Fruit fly (Drosophila melanogaster): ENCODE results near the gene CG32017.
A peak's percentile ranks its signal among the peaks of the same experiment; 100 is the strongest.

The CG32017 gene

dm6 chr4:1112867-1113769, 48.8 kb downstream of the CG32017 start (continued):
- TF ChIP-seq CG18599 (GFP tag; optimal IDR thresholded peaks at IDR 0.05), result no peak
- no peak; the same call in 1 of the 2 replicates for TF ChIP-seq ssp (GFP tag; IDR thresholded peaks at IDR 0.05)
- peak; percentile 96 for TF ChIP-seq Xbp1 (GFP tag; optimal IDR thresholded peaks at IDR 0.05)
- TF ChIP-seq Ets65A (GFP tag), result peak; percentile 99
- TF ChIP-seq CG11560 (tag; IDR thresholded peaks at IDR 0.05), result no peak
- TF ChIP-seq mld (GFP tag; IDR thresholded peaks at IDR 0.05; ENCODE audit: partially characterized antibody), result no peak
- no peak for TF ChIP-seq hth (optimal IDR thresholded peaks at IDR 0.05)
- TF ChIP-seq kni (GFP tag; optimal IDR thresholded peaks at IDR 0.05), result no peak
- TF ChIP-seq CG8924 (tag; optimal IDR thresholded peaks at IDR 0.05), result peak; percentile 95
- TF ChIP-seq wor (GFP tag; IDR thresholded peaks at IDR 0.05), result no peak
- no peak for TF ChIP-seq CG31224 (GFP tag; IDR thresholded peaks at IDR 0.05)
- TF ChIP-seq Max (GFP tag; optimal IDR thresholded peaks at IDR 0.05), result peak; percentile 89
- TF ChIP-seq Mes4 (GFP tag; optimal IDR thresholded peaks at IDR 0.05), result peak; percentile 88
- TF ChIP-seq Stat92E (GFP tag; optimal IDR thresholded peaks at IDR 0.05), result peak in 1 of 3 experiments; percentile 75
- TF ChIP-seq amos (GFP tag; IDR thresholded peaks at IDR 0.05; ENCODE audit: partially characterized antibody), result no peak
- peak; percentile 53 for TF ChIP-seq Sry-δ (GFP tag; optimal IDR thresholded peaks at IDR 0.05)
- no peak for TF ChIP-seq ems (GFP tag; optimal IDR thresholded peaks at IDR 0.05)
- peak; percentile 89 for TF ChIP-seq HmgZ (tag; optimal IDR thresholded peaks at IDR 0.05)
- TF ChIP-seq knrl (GFP tag; IDR thresholded peaks at IDR 0.05; ENCODE audit: partially characterized antibody), result no peak
- peak; percentile 79; the same call in 1 of the 2 replicates for TF ChIP-seq CG11085 (GFP tag; IDR thresholded peaks at IDR 0.05)
- TF ChIP-seq CG6791 (GFP tag; IDR thresholded peaks at IDR 0.05; ENCODE audit: partially characterized antibody), result no peak
- peak; percentile 64; the same call in 1 of the 2 replicates for TF ChIP-seq Bgb (GFP tag; IDR thresholded peaks at IDR 0.05; ENCODE audit: partially characterized antibody)
- peak; percentile 93 for TF ChIP-seq CG11695 (GFP tag; IDR thresholded peaks at IDR 0.05)
- no peak for TF ChIP-seq Trl (optimal IDR thresholded peaks at IDR 0.05)
- peak; percentile 94 for TF ChIP-seq Trl (GFP tag; optimal IDR thresholded peaks at IDR 0.05)
- TF ChIP-seq tap (tag; optimal IDR thresholded peaks at IDR 0.05), result peak; percentile 89
- peak; percentile 98 for TF ChIP-seq D19A (tag; optimal IDR thresholded peaks at IDR 0.05)
- peak; percentile 94 for TF ChIP-seq Atf-2 (GFP tag; optimal IDR thresholded peaks at IDR 0.05)
- no peak for TF ChIP-seq crol (GFP tag; IDR thresholded peaks at IDR 0.05)
- TF ChIP-seq CG1603 (tag; optimal IDR thresholded peaks at IDR 0.05), result peak; percentile 81
- peak; percentile 89 for TF ChIP-seq Dip3 (GFP tag; optimal IDR thresholded peaks at IDR 0.05)
- peak; percentile 93 for TF ChIP-seq tx (GFP tag; optimal IDR thresholded peaks at IDR 0.05)
- TF ChIP-seq cas (GFP tag; IDR thresholded peaks at IDR 0.05), result peak; percentile 62; the same call in 1 of the 2 replicates
- peak; percentile 95 for TF ChIP-seq PHDP (tag; optimal IDR thresholded peaks at IDR 0.05)
- TF ChIP-seq CG13287 (GFP tag; IDR thresholded peaks at IDR 0.05; ENCODE audit: partially characterized antibody), result no peak; the same call in 1 of the 2 replicates
- no peak for TF ChIP-seq ci (GFP tag; IDR thresholded peaks at IDR 0.05)
- peak; percentile 89 for TF ChIP-seq zen (tag; optimal IDR thresholded peaks at IDR 0.05)
- peak; percentile 72 for TF ChIP-seq CG8290 (GFP tag; optimal IDR thresholded peaks at IDR 0.05)
- peak; percentile 43 to 91 for TF ChIP-seq CG8290 (tag; optimal IDR thresholded peaks at IDR 0.05)
- TF ChIP-seq TFAM (GFP tag; optimal IDR thresholded peaks at IDR 0.05), result peak; percentile 86
- TF ChIP-seq CG15601 (tag; optimal IDR thresholded peaks at IDR 0.05), result peak; percentile 89
- TF ChIP-seq C15 (GFP tag; IDR thresholded peaks at IDR 0.05), result peak; percentile 69; the same call in 2 of the 3 replicates
- TF ChIP-seq Lhr (GFP tag; optimal IDR thresholded peaks at IDR 0.05), result peak; percentile 74
- TF ChIP-seq CG18262 (tag; optimal IDR thresholded peaks at IDR 0.05), result peak; percentile 96
- no peak for TF ChIP-seq CG43689 (GFP tag; IDR thresholded peaks at IDR 0.05)
- no peak for TF ChIP-seq CG32772 (GFP tag; IDR thresholded peaks at IDR 0.05)
- TF ChIP-seq CG14710 (tag; optimal IDR thresholded peaks at IDR 0.05), result peak; percentile 91
- peak; percentile 98 for TF ChIP-seq gem (tag; optimal IDR thresholded peaks at IDR 0.05)
- TF ChIP-seq crp (GFP tag; optimal IDR thresholded peaks at IDR 0.05), result peak in 1 of 2 experiments; percentile 58
